Fruit fly (Drosophila melanogaster): ENCODE results near the gene CG18641.

Gene CG18641

dm6 chr2L:2373818-2374746 is 41.0 kb downstream of the CG18641 start, which contains the start of the genes CG3609 and CG15390 (continued):
- TF ChIP-seq amos (GFP tag; IDR thresholded peaks at IDR 0.05; ENCODE audit: partially characterized antibody) (peak; percentile 40; the same call in 1 of the 2 replicates), CG7786 (GFP tag; optimal IDR thresholded peaks at IDR 0.05) (peak; percentile 90), Sry-β (GFP tag; optimal IDR thresholded peaks at IDR 0.05) (peak; percentile 33), CG14441 (GFP tag; IDR thresholded peaks at IDR 0.05) (peak; percentile 75), Hr3 (GFP tag; optimal IDR thresholded peaks at IDR 0.05) (peak; percentile 44), slp2 (GFP tag; optimal IDR thresholded peaks at IDR 0.05) (peak; percentile 69), usp (GFP tag; optimal IDR thresholded peaks at IDR 0.05) (no peak), CG11695 (GFP tag; IDR thresholded peaks at IDR 0.05) (peak; percentile 65), CG9609 (GFP tag; optimal IDR thresholded peaks at IDR 0.05) (peak; percentile 87), CG9817 (tag; optimal IDR thresholded peaks at IDR 0.05) (peak; percentile 81), pnt (GFP tag; optimal IDR thresholded peaks at IDR 0.05) (peak; percentile 67), Jarid2 (GFP tag; optimal IDR thresholded peaks at IDR 0.05) (no peak), nerfin-2 (GFP tag; IDR thresholded peaks at IDR 0.05; ENCODE audit: partially characterized antibody) (no peak), H2.0 (GFP tag; IDR thresholded peaks at IDR 0.05) (peak; percentile 79), gt (GFP tag; IDR thresholded peaks at IDR 0.05) (no peak), Lpt (GFP tag; optimal IDR thresholded peaks at IDR 0.05) (no peak), sisA (GFP tag; IDR thresholded peaks at IDR 0.05) (peak; percentile 76), sna (GFP tag; IDR thresholded peaks at IDR 0.05; ENCODE audit: partially characterized antibody) (no peak), Scr (GFP tag; IDR thresholded peaks at IDR 0.05; ENCODE audit: partially characterized antibody) (peak; percentile 16; the same call in 1 of the 2 replicates), Sry-δ (GFP tag; optimal IDR thresholded peaks at IDR 0.05) (peak; percentile 66), gsb (GFP tag; IDR thresholded peaks at IDR 0.05) (peak; percentile 51; the same call in 1 of the 2 replicates), lola (GFP tag; optimal IDR thresholded peaks at IDR 0.05) (peak in 1 of 3 experiments; percentile 46), CG4328 (GFP tag; optimal IDR thresholded peaks at IDR 0.05) (no peak), CG12391 (tag; optimal IDR thresholded peaks at IDR 0.05) (peak; percentile 78), lilli (GFP tag; optimal IDR thresholded peaks at IDR 0.05) (peak; percentile 96), CG15269 (tag; optimal IDR thresholded peaks at IDR 0.05) (peak; percentile 77), CG18476 (GFP tag; optimal IDR thresholded peaks at IDR 0.05) (peak; percentile 38), tap (tag; optimal IDR thresholded peaks at IDR 0.05) (no peak), CG6175 (GFP tag; IDR thresholded peaks at IDR 0.05) (0 out of 3 replicates have a peak, but pooled peaks have one; percentile 48), NC2β (GFP tag; optimal IDR thresholded peaks at IDR 0.05) (peak; percentile 88), bab2 (GFP tag; optimal IDR thresholded peaks at IDR 0.05) (peak; percentile 88), chif (GFP tag; optimal IDR thresholded peaks at IDR 0.05) (peak; percentile 77 to 89), mam (GFP tag; optimal IDR thresholded peaks at IDR 0.05) (peak; percentile 89), repo (GFP tag; optimal IDR thresholded peaks at IDR 0.05) (peak; percentile 74), CG14965 (GFP tag; optimal IDR thresholded peaks at IDR 0.05; ENCODE audit: borderline replicate concordance) (peak; percentile 65), CG1603 (tag; optimal IDR thresholded peaks at IDR 0.05) (peak; percentile 87), Rfx (GFP tag; IDR thresholded peaks at IDR 0.05) (peak; percentile 98), CG1647 (GFP tag; optimal IDR thresholded peaks at IDR 0.05) (peak; percentile 85), CG12942 (GFP tag; optimal IDR thresholded peaks at IDR 0.05) (peak; percentile 77), zfh2 (GFP tag; optimal IDR thresholded peaks at IDR 0.05) (peak; percentile 94), nerfin-1 (tag; optimal IDR thresholded peaks at IDR 0.05) (peak; percentile 6), CG12299 (tag; optimal IDR thresholded peaks at IDR 0.05) (peak; percentile 78), Hr39 (optimal IDR thresholded peaks at IDR 0.05) (no peak), CG10959 (GFP tag; IDR thresholded peaks at IDR 0.05) (peak; percentile 67; the same call in 1 of the 2 replicates), CG6683 (GFP tag; optimal IDR thresholded peaks at IDR 0.05) (peak; percentile 1), lmd (GFP tag; IDR thresholded peaks at IDR 0.05) (peak; percentile 73), TFAM (GFP tag; optimal IDR thresholded peaks at IDR 0.05) (no peak), wdn (GFP tag; IDR thresholded peaks at IDR 0.05) (peak; percentile 69)

Measured in whole organism, embryonic.